Fruit fly (Drosophila melanogaster) whole organism, embryonic: ENCODE measurements around the gene CG32625.

Source experiments
- Awh ChIP-seq: fragments of 200-800 bp; sonication (Bioruptor generic); IDR thresholded peaks from 2 replicates; pipeline ENCODE4, ENCODE4 v1.3.6; 2022; ENCODE audit warnings: missing biosample characterization, missing genetic modification characterization
- CG11504 ChIP-seq: fragments of 200-800 bp; sonication (Bioruptor generic); optimal IDR thresholded peaks from 3 replicates; lab custom pipeline; 2019; ENCODE audit warnings: missing biosample characterization, mild to moderate bottlenecking, missing genetic modification characterization, moderate library complexity
- CG12942 ChIP-seq: fragments of 200-800 bp; sonication (Bioruptor generic); optimal IDR thresholded peaks from 3 replicates; lab custom pipeline; 2016; ENCODE audit warnings: missing biosample characterization, missing genetic modification characterization
- CG1603 ChIP-seq: fragments of 200-800 bp; sonication (Bioruptor generic); optimal IDR thresholded peaks from 2 replicates; lab custom pipeline; 2019; ENCODE audit warnings: missing biosample characterization, mild to moderate bottlenecking, missing genetic modification characterization, moderate library complexity
- CG16813 ChIP-seq: fragments of 200-800 bp; sonication (Bioruptor generic); IDR thresholded peaks from 3 replicates; pipeline ENCODE4 v1.3.6; 2022; ENCODE audit warnings: missing biosample characterization, missing genetic modification characterization; ENCODE audit not compliant: partially characterized antibody
- CG16815 ChIP-seq: fragments of 200-800 bp; sonication (Bioruptor generic); optimal IDR thresholded peaks from 3 replicates; lab custom pipeline; 2017; ENCODE audit warnings: missing biosample characterization, mild to moderate bottlenecking, missing genetic modification characterization
- CG17385 ChIP-seq: fragments of 200-800 bp; sonication (Bioruptor generic); optimal IDR thresholded peaks from 3 replicates; lab custom pipeline; 2018; ENCODE audit warnings: missing biosample characterization, mild to moderate bottlenecking, missing genetic modification characterization
- CG17612 ChIP-seq: fragments of 200-800 bp; sonication (Bioruptor generic); IDR thresholded peaks from 2 replicates; pipeline ENCODE4 v1.3.6; 2022; ENCODE audit warnings: missing biosample characterization, missing genetic modification characterization
- CG2116 ChIP-seq: fragments of 200-800 bp; sonication (Bioruptor generic); optimal IDR thresholded peaks from 3 replicates; lab custom pipeline; 2018; ENCODE audit warnings: missing biosample characterization, mild to moderate bottlenecking, missing genetic modification characterization
- CG2712 ChIP-seq: fragments of 200-800 bp; optimal IDR thresholded peaks from 3 replicates; lab custom pipeline; 2019; ENCODE audit warnings: missing biosample characterization, mild to moderate bottlenecking, missing genetic modification characterization, moderate library complexity
- CG30020 ChIP-seq: fragments of 200-800 bp; optimal IDR thresholded peaks from 2 replicates; lab custom pipeline; 2019; ENCODE audit warnings: missing biosample characterization, mild to moderate bottlenecking, missing genetic modification characterization, moderate library complexity
- CG30403 ChIP-seq: fragments of 200-800 bp; sonication (Bioruptor generic); optimal IDR thresholded peaks from 3 replicates; lab custom pipeline; 2016; ENCODE audit warnings: missing biosample characterization, missing genetic modification characterization
- CG33213 ChIP-seq: fragments of 200-800 bp; sonication (Bioruptor generic); optimal IDR thresholded peaks from 3 replicates; lab custom pipeline; 2016; ENCODE audit warnings: missing biosample characterization, missing genetic modification characterization
- CG7987 ChIP-seq: fragments of 200-800 bp; sonication (Bioruptor generic); optimal IDR thresholded peaks from 2 replicates; lab custom pipeline; 2018; ENCODE audit warnings: missing biosample characterization, mild to moderate bottlenecking, missing genetic modification characterization, moderate library complexity
- CG8281 ChIP-seq: fragments of 200-800 bp; sonication (Bioruptor generic); optimal IDR thresholded peaks from 2 replicates; lab custom pipeline; 2018; ENCODE audit warnings: missing biosample characterization, mild to moderate bottlenecking, missing genetic modification characterization, moderate library complexity
- CG9215 ChIP-seq: fragments of 200-800 bp; sonication (Bioruptor generic); IDR thresholded peaks from 2 replicates; pipeline ENCODE4 v1.3.6; 2022; ENCODE audit warnings: missing biosample characterization, missing genetic modification characterization
- CG9727 ChIP-seq: fragments of 200-800 bp; sonication (Bioruptor generic); optimal IDR thresholded peaks from 3 replicates; lab custom pipeline; 2017; ENCODE audit warnings: missing biosample characterization, mild to moderate bottlenecking, missing genetic modification characterization
- CoRest ChIP-seq: fragments of 200-800 bp; sonication (Bioruptor generic); optimal IDR thresholded peaks from 3 replicates; lab custom pipeline; 2018; ENCODE audit warnings: missing biosample characterization, mild to moderate bottlenecking, missing genetic modification characterization, moderate library complexity
- Dek ChIP-seq: fragments of 200-800 bp; sonication (Bioruptor generic); optimal IDR thresholded peaks from 3 replicates; lab custom pipeline; 2019; ENCODE audit warnings: missing biosample characterization, mild to moderate bottlenecking, missing genetic modification characterization, moderate library complexity
- Dp ChIP-seq: fragments of 200-800 bp; sonication (Bioruptor generic); optimal IDR thresholded peaks from 2 replicates; lab custom pipeline; 2018; ENCODE audit warnings: missing biosample characterization, mild to moderate bottlenecking, missing genetic modification characterization, moderate library complexity
- E2f2 ChIP-seq: fragments of 200-800 bp; sonication (Bioruptor generic); IDR thresholded peaks from 2 replicates; pipeline ENCODE4 v1.3.6; 2022; ENCODE audit warnings: missing biosample characterization, missing genetic modification characterization
- HLH4C ChIP-seq: fragments of 200-800 bp; sonication (Bioruptor generic); IDR thresholded peaks from 3 replicates; pipeline ENCODE4 v1.3.6; 2022; ENCODE audit warnings: missing biosample characterization, missing genetic modification characterization; ENCODE audit not compliant: partially characterized antibody
- Jarid2 ChIP-seq: fragments of 200-800 bp; sonication (Bioruptor generic); optimal IDR thresholded peaks from 3 replicates; lab custom pipeline; 2017; ENCODE audit warnings: mild to moderate bottlenecking, missing biosample characterization, missing genetic modification reagents, missing genetic modification characterization
- Lhr ChIP-seq: fragments of 200-800 bp; sonication (Bioruptor generic); optimal IDR thresholded peaks from 3 replicates; lab custom pipeline; 2017; ENCODE audit warnings: mild to moderate bottlenecking, missing biosample characterization, missing genetic modification reagents, missing genetic modification characterization
- MBD-R2 ChIP-seq: fragments of 200-800 bp; sonication (Bioruptor generic); IDR thresholded peaks from 2 replicates; pipeline ENCODE4 v1.3.6; 2022; ENCODE audit warnings: missing biosample characterization, missing genetic modification characterization
- MESR4 ChIP-seq: fragments of 200-800 bp; sonication (Bioruptor generic); optimal IDR thresholded peaks from 2 replicates; lab custom pipeline; 2018; ENCODE audit warnings: missing biosample characterization, mild to moderate bottlenecking, missing genetic modification characterization, moderate library complexity
- Med ChIP-seq: fragments of 200-800 bp; sonication (Bioruptor generic); peaks from one replicate; lab custom pipeline; 2016; ENCODE audit warnings: missing biosample characterization, missing genetic modification characterization, mild to moderate bottlenecking, inconsistent platforms, moderate library complexity
- Opbp ChIP-seq: fragments of 200-800 bp; sonication (Bioruptor generic); IDR thresholded peaks from 3 replicates; pipeline ENCODE4 v1.3.6; 2022; ENCODE audit warnings: missing biosample characterization, missing genetic modification characterization; ENCODE audit not compliant: partially characterized antibody
- Rfx ChIP-seq: fragments of 200-800 bp; sonication (Bioruptor generic); IDR thresholded peaks from 2 replicates; pipeline ENCODE4 v1.3.6; 2022; ENCODE audit warnings: missing biosample characterization, missing genetic modification characterization
- Sin3A ChIP-seq: fragments of >200 bp; optimal IDR thresholded peaks from 2 replicates; lab custom pipeline; 2018
- Usf ChIP-seq: fragments of 200-800 bp; sonication (Bioruptor generic); optimal IDR thresholded peaks from 2 replicates; lab custom pipeline; 2017; ENCODE audit warnings: missing genotype, missing biosample characterization, missing genetic modification characterization
- bab2 ChIP-seq: fragments of 200-800 bp; sonication (Bioruptor generic); optimal IDR thresholded peaks from 2 replicates; lab custom pipeline; 2016; ENCODE audit warnings: missing biosample characterization, missing genetic modification characterization
- bbx ChIP-seq: fragments of 200-800 bp; sonication (Bioruptor generic); IDR thresholded peaks from 2 replicates; pipeline ENCODE4 v1.3.6; 2022; ENCODE audit warnings: missing biosample characterization, missing genetic modification characterization; ENCODE audit not compliant: partially characterized antibody
- chif ChIP-seq, 2 experiments: fragments of 200-800 bp; sonication (Bioruptor generic); optimal IDR thresholded peaks; 3 replicates each; lab custom pipeline; 2016; ENCODE audit warnings: missing biosample characterization in 2 of 2, missing genetic modification characterization in 2 of 2
- fu2 ChIP-seq: fragments of 200-800 bp; sonication (Bioruptor generic); optimal IDR thresholded peaks from 2 replicates; lab custom pipeline; 2016; ENCODE audit warnings: missing biosample characterization, missing genetic modification characterization
- gem ChIP-seq: fragments of 200-800 bp; sonication (Bioruptor generic); optimal IDR thresholded peaks from 2 replicates; lab custom pipeline; 2019; ENCODE audit warnings: missing biosample characterization, mild to moderate bottlenecking, missing genetic modification characterization, moderate library complexity
- insv ChIP-seq, 2 experiments: fragments of 200-800 bp; sonication (Bioruptor generic); optimal IDR thresholded peaks; 3 replicates each; lab custom pipeline; 2016 to 2018; ENCODE audit warnings: missing biosample characterization in 2 of 2, missing genetic modification characterization in 2 of 2
- knrl ChIP-seq: fragments of 200-800 bp; sonication (Bioruptor generic); IDR thresholded peaks from 3 replicates; pipeline ENCODE4 v1.3.6; 2022; ENCODE audit warnings: missing biosample characterization, missing genetic modification characterization; ENCODE audit not compliant: partially characterized antibody
- luna ChIP-seq: fragments of 200-800 bp; sonication (Bioruptor generic); optimal IDR thresholded peaks from 2 replicates; lab custom pipeline; 2016; ENCODE audit warnings: missing biosample characterization, missing genetic modification characterization
- nerfin-1 ChIP-seq: fragments of 200-800 bp; sonication (Bioruptor generic); optimal IDR thresholded peaks from 3 replicates; lab custom pipeline; 2019; ENCODE audit warnings: missing biosample characterization, mild to moderate bottlenecking, missing genetic modification characterization, moderate library complexity
- pho ChIP-seq: fragments of 200-800 bp; sonication (Bioruptor generic); optimal IDR thresholded peaks from 2 replicates; lab custom pipeline; 2016; ENCODE audit warnings: missing biosample characterization, missing genetic modification characterization
- pros ChIP-seq: fragments of 200-800 bp; sonication (Bioruptor generic); optimal IDR thresholded peaks from 3 replicates; lab custom pipeline; 2019; ENCODE audit warnings: missing biosample characterization, mild to moderate bottlenecking, missing genetic modification characterization, moderate library complexity
- pzg ChIP-seq: fragments of 200-800 bp; sonication (Bioruptor generic); optimal IDR thresholded peaks from 3 replicates; lab custom pipeline; 2018; ENCODE audit warnings: missing biosample characterization, mild to moderate bottlenecking, missing genetic modification characterization, moderate library complexity
- slbo ChIP-seq: fragments of 200-800 bp; sonication (Bioruptor generic); IDR thresholded peaks from 2 replicates; pipeline ENCODE4 v1.3.6; 2022; ENCODE audit warnings: missing biosample characterization, missing genetic modification characterization
- slou ChIP-seq: fragments of 200-800 bp; sonication (Bioruptor generic); optimal IDR thresholded peaks from 3 replicates; lab custom pipeline; 2016; ENCODE audit warnings: missing biosample characterization, missing genetic modification characterization
- stwl ChIP-seq: fragments of 200-800 bp; sonication (Bioruptor generic); optimal IDR thresholded peaks from 3 replicates; lab custom pipeline; 2018; ENCODE audit warnings: missing biosample characterization, mild to moderate bottlenecking, missing genetic modification characterization, moderate library complexity
- unc-4 ChIP-seq: fragments of 200-800 bp; sonication (Bioruptor generic); IDR thresholded peaks from 2 replicates; pipeline ENCODE4 v1.3.6; 2022; ENCODE audit warnings: missing biosample characterization, missing genetic modification characterization; ENCODE audit not compliant: partially characterized antibody
- zfh2 ChIP-seq: fragments of 200-800 bp; sonication (Bioruptor generic); optimal IDR thresholded peaks from 2 replicates; lab custom pipeline; 2016; ENCODE audit warnings: missing biosample characterization, missing genetic modification characterization

The CG32625 gene

DNA sequence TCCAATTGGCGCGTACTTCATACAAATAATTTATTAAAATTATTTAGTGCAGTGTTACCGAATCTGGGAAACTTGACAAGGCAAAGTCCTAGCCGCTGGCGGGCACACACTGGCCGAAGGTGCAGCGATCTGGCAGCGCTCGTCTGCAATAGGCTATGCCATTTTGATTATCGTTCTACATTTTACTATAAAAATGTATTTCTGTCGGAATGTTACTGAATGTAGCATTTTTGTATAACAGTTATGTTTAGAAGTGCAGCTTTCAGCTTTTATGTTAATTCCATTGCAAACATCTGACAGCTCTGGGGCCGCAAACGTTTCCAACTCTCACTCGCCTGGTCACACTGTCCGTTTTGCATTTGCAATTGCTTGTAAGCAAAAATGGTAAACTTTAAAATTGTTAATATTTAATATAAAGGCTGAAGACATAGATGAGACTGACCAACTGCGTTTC is 12.0 kb downstream of the CG32625 start, which contains the start of gene Grip91 (continued):
- peak; percentile 49 for TF ChIP-seq CG2116 (GFP tag; lab: Kevin White, UChicago)
- peak; percentile 4 for TF ChIP-seq CG30403 (GFP tag; lab: Kevin White, UChicago)
- no peak; the same call in 1 of the 2 replicates for TF ChIP-seq unc-4 (GFP tag; lab: Robert Waterston, UW)
- TF ChIP-seq knrl (GFP tag; lab: Robert Waterston, UW), result 0 out of 3 replicates have a peak, but pooled peaks have one; percentile 50
- no peak for TF ChIP-seq CG17385 (GFP tag; lab: Kevin White, UChicago)
- TF ChIP-seq HLH4C, result 0 out of 3 replicates have a peak, but pooled peaks have one; percentile 35
- no peak for TF ChIP-seq CG12942 (GFP tag; lab: Kevin White, UChicago)
- peak; percentile 14 for TF ChIP-seq pho (GFP tag; lab: Kevin White, UChicago)
- TF ChIP-seq E2f2, result peak; percentile 77
- peak; percentile 18 for TF ChIP-seq MESR4 (GFP tag; lab: Kevin White, UChicago)
- TF ChIP-seq pros, result no peak
- no peak for TF ChIP-seq bab2 (GFP tag; lab: Kevin White, UChicago)
- TF ChIP-seq CG33213, result peak; percentile 39
- peak; percentile 21; the same call in 1 of the 2 replicates for TF ChIP-seq slbo (GFP tag; lab: Robert Waterston, UW)
- TF ChIP-seq fu2 (GFP tag; lab: Kevin White, UChicago), result no peak
- peak; percentile 11 for TF ChIP-seq zfh2 (GFP tag; lab: Kevin White, UChicago)
- TF ChIP-seq bbx (GFP tag; lab: Robert Waterston, UW), result peak; percentile 43; the same call in 1 of the 2 replicates
- TF ChIP-seq CG8281 (tag; lab: Kevin White, UChicago), result no peak
- TF ChIP-seq insv (GFP tag; optimal IDR thresholded peaks at IDR 0.05; lab: Kevin White, UChicago), result peak in 1 of 2 experiments; percentile 19
- peak; percentile 33 for TF ChIP-seq CG30020 (tag; lab: Kevin White, UChicago)
- peak; percentile 46 for TF ChIP-seq CoRest (tag; lab: Kevin White, UChicago)
- TF ChIP-seq gem (tag; lab: Kevin White, UChicago), result peak; percentile 10
- TF ChIP-seq Dek (tag; lab: Kevin White, UChicago), result no peak
- peak; percentile 93 for TF ChIP-seq Sin3A (lab: Kevin White, UChicago)
- no peak for TF ChIP-seq Awh (GFP tag; lab: Robert Waterston, UW)
- TF ChIP-seq chif (GFP tag; optimal IDR thresholded peaks at IDR 0.05; lab: Kevin White, UChicago), result no peak
- TF ChIP-seq slou (GFP tag; lab: Kevin White, UChicago), result no peak
- no peak for TF ChIP-seq CG16815 (GFP tag; lab: Kevin White, UChicago)
- TF ChIP-seq CG7987 (GFP tag; lab: Kevin White, UChicago), result no peak
- peak; percentile 64 for TF ChIP-seq Lhr
- no peak for TF ChIP-seq luna (GFP tag; lab: Kevin White, UChicago)
- TF ChIP-seq CG16813 (GFP tag; lab: Robert Waterston, UW), result peak; percentile 45; the same call in 1 of the 3 replicates
- TF ChIP-seq Jarid2, result no peak
- 0 out of 2 replicates have a peak, but pooled peaks have one; percentile 18 for TF ChIP-seq Rfx (GFP tag; lab: Robert Waterston, UW)
- peak; percentile 12 for TF ChIP-seq CG2712 (tag; lab: Kevin White, UChicago)
- TF ChIP-seq CG11504 (tag; lab: Kevin White, UChicago), result peak; percentile 15
- peak; percentile 66 for TF ChIP-seq Dp (GFP tag; lab: Kevin White, UChicago)
- TF ChIP-seq CG1603, result peak; percentile 65
- TF ChIP-seq CG9727, result peak; percentile 18
- peak; percentile 46; the same call in 1 of the 3 replicates for TF ChIP-seq Opbp (GFP tag; lab: Robert Waterston, UW)
- TF ChIP-seq CG9215 (GFP tag; lab: Robert Waterston, UW), result 0 out of 2 replicates have a peak, but pooled peaks have one; percentile 8
- TF ChIP-seq stwl (tag; lab: Kevin White, UChicago), result peak; percentile 66
- peak; percentile 83 for TF ChIP-seq pzg (GFP tag; lab: Kevin White, UChicago)
- TF ChIP-seq nerfin-1, result peak; percentile 28
- peak; percentile 80 for TF ChIP-seq MBD-R2 (GFP tag; lab: Robert Waterston, UW)
- TF ChIP-seq Usf (GFP tag; lab: Kevin White, UChicago), result no peak
- TF ChIP-seq Med, result peak; percentile 83
- no peak for TF ChIP-seq CG17612 (GFP tag; lab: Robert Waterston, UW)
